Fruit fly (Drosophila melanogaster) whole organism, adult: Measurements from ENCODE around the gene pav.

ENCODE experiments used
- CG11617 ChIP-seq: fragments of 200-800 bp; sonication (Bioruptor generic); optimal IDR thresholded peaks from 2 replicates; lab custom pipeline; 2017; ENCODE audit warnings: mild to moderate bottlenecking, missing biosample characterization, missing genetic modification reagents, missing genetic modification characterization
- CG12768 ChIP-seq: fragments of 200-800 bp; sonication (Bioruptor generic); optimal IDR thresholded peaks from 2 replicates; lab custom pipeline; 2017; ENCODE audit warnings: missing biosample characterization, missing genetic modification characterization, mild to moderate bottlenecking, moderate library complexity, missing genetic modification reagents
- CG14711 ChIP-seq: fragments of 200-800 bp; sonication (Bioruptor generic); optimal IDR thresholded peaks from 2 replicates; lab custom pipeline; 2018; ENCODE audit warnings: missing biosample characterization, mild to moderate bottlenecking, missing genetic modification characterization, moderate library complexity
- CG1620 ChIP-seq: fragments of 200-800 bp; sonication (Bioruptor generic); optimal IDR thresholded peaks from 2 replicates; lab custom pipeline; 2016; ENCODE audit warnings: missing biosample characterization, missing genetic modification characterization
- CG33017 ChIP-seq: fragments of 200-800 bp; sonication (Bioruptor generic); optimal IDR thresholded peaks from 2 replicates; lab custom pipeline; 2018; ENCODE audit warnings: missing biosample characterization, mild to moderate bottlenecking, missing genetic modification characterization, moderate library complexity
- CG5204 ChIP-seq: fragments of 200-800 bp; sonication (Bioruptor generic); optimal IDR thresholded peaks from 2 replicates; lab custom pipeline; 2016; ENCODE audit warnings: missing biosample characterization, missing genetic modification characterization
- CG7045 ChIP-seq: fragments of 200-800 bp; sonication (Bioruptor generic); optimal IDR thresholded peaks from 2 replicates; lab custom pipeline; 2017; ENCODE audit warnings: missing biosample characterization, mild to moderate bottlenecking, missing genetic modification characterization
- CG7101 ChIP-seq: fragments of 200-800 bp; sonication (Bioruptor generic); optimal IDR thresholded peaks from 2 replicates; lab custom pipeline; 2018; ENCODE audit warnings: missing biosample characterization, mild to moderate bottlenecking, missing genetic modification characterization, moderate library complexity
- Clk ChIP-seq: fragments of 200-800 bp; sonication (Bioruptor generic); optimal IDR thresholded peaks from 2 replicates; lab custom pipeline; 2017; ENCODE audit warnings: missing biosample characterization, missing genetic modification characterization
- Crg-1 ChIP-seq: fragments of 200-800 bp; sonication (Bioruptor generic); optimal IDR thresholded peaks from 2 replicates; lab custom pipeline; 2016; ENCODE audit warnings: missing biosample characterization, missing genetic modification characterization
- Hr96 ChIP-seq: fragments of 200-800 bp; sonication (Bioruptor generic); optimal IDR thresholded peaks from 2 replicates; lab custom pipeline; 2016; ENCODE audit warnings: missing biosample characterization, missing genetic modification characterization
- Mnt ChIP-seq: fragments of 200-800 bp; sonication (Bioruptor generic); optimal IDR thresholded peaks from 2 replicates; lab custom pipeline; 2016; ENCODE audit warnings: missing biosample characterization, mild to moderate bottlenecking, missing genetic modification characterization
- bab1 ChIP-seq: fragments of 200-800 bp; sonication (Bioruptor generic); optimal IDR thresholded peaks from 3 replicates; lab custom pipeline; 2019; ENCODE audit warnings: missing biosample characterization, mild to moderate bottlenecking, missing genetic modification characterization, moderate library complexity
- cic ChIP-seq: fragments of 200-800 bp; sonication (Bioruptor generic); optimal IDR thresholded peaks from 2 replicates; lab custom pipeline; 2017; ENCODE audit warnings: missing biosample characterization, mild to moderate bottlenecking, missing genetic modification characterization, moderate library complexity
- cnc ChIP-seq, 2 experiments: fragments of >200 bp; optimal IDR thresholded peaks; 2 replicates each; lab custom pipeline; 2017
- kay ChIP-seq: fragments of 200-800 bp; sonication (Bioruptor generic); peaks from one replicate; lab custom pipeline; 2016; ENCODE audit warnings: missing biosample characterization, missing genetic modification characterization, borderline replicate concordance
- ovo ChIP-seq: fragments of 200-800 bp; sonication (Bioruptor generic); optimal IDR thresholded peaks from 2 replicates; lab custom pipeline; 2016; ENCODE audit warnings: missing biosample characterization, missing genetic modification characterization
- pad ChIP-seq: fragments of 200-800 bp; sonication (Bioruptor generic); optimal IDR thresholded peaks from 3 replicates; lab custom pipeline; 2017; ENCODE audit warnings: missing biosample characterization, missing genetic modification characterization, mild to moderate bottlenecking, moderate library complexity, missing genetic modification reagents
- tj ChIP-seq: fragments of 200-800 bp; sonication (Bioruptor generic); optimal IDR thresholded peaks from 3 replicates; lab custom pipeline; 2017; ENCODE audit warnings: missing biosample characterization, mild to moderate bottlenecking, missing genetic modification characterization, moderate library complexity
- toe ChIP-seq: fragments of 200-800 bp; sonication (Bioruptor generic); optimal IDR thresholded peaks from 2 replicates; lab custom pipeline; 2016; ENCODE audit warnings: missing biosample characterization, missing genetic modification characterization

Gene pav

DNA sequence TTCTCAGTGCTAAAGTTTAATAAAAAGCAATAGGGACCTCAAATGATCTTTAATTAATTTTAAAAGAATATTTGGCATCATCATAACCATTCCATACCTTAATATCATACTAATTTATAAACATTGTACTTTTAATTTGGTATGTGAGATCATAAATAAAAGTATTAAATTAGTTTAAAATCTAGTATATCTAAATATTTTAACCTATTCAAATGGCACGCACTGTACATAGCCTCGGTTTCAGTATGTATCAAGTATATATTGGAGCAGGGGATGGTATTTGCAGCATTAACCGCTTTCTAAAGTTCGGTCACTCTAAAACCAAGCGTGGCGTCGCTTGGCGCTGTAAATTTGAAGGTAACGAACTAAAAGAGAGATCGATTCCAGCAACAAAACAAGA lies at the start of gene pav:
Gene pav (plus strand): TSS at position 307 of the 400 bp plus-strand sequence.
- peak; percentile 48 for TF ChIP-seq CG14711 (tag; lab: Kevin White, UChicago)
- no peak for TF ChIP-seq toe (GFP tag; lab: Kevin White, UChicago)
- no peak for TF ChIP-seq CG12768 (GFP tag; lab: Kevin White, UChicago)
- TF ChIP-seq Mnt (GFP tag; lab: Kevin White, UChicago), result peak; percentile 18
- peak; percentile 27 for TF ChIP-seq CG7101 (tag; lab: Kevin White, UChicago)
- TF ChIP-seq CG33017 (tag; lab: Kevin White, UChicago), result peak; percentile 36
- TF ChIP-seq bab1, result peak; percentile 58

DNA sequence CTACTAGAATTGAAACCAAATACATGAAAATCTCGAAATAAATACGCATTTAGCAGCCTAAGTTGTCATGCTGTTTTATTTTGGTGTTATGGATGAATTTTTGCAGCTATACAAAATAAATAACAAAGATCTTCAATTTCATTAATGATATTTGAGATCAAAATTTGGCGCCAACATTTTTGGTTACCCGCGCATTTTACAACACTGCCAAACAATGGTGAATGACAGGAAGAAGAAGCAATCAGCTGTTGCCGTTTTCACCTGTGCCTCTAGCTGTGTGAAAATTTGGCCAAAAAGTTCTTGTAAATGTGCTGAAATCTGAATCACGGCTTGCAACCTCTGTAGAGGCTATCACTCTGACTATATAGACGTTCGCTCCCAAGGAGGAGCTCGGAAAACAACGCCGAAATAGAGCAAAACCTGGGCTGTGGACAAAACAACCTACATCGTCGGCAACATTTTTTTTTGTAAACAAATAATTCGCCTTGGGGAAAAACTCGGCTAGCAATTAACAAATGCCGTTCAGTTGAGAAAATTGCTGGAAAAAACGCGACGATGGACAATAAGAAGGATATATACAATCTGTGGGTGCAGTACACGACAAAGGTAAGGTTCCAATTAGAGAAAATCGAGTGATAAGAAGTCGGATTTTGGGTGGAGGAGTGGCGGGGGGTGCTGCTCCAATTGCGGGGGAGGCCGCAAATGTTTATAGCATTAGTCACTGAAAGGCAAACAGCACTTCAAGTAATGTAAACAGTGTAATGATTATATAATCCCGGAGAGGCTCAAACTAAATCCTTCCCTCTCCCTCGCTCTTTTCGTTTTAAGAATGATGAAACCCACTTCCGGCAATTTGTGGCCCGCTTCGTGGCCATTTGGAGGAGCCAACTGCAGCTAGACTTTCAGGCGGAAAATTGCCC lies 48.5 kb upstream of the pav start, which contains the start of gene CG43367:
Gene CG43367 (plus strand): TSS at position 264 of the 920 bp plus-strand sequence.
- no peak for TF ChIP-seq CG12768 (GFP tag; lab: Kevin White, UChicago)
- no peak for TF ChIP-seq CG33017 (tag; lab: Kevin White, UChicago)
- TF ChIP-seq tj, result peak; percentile 5
- no peak for TF ChIP-seq CG11617 (GFP tag; lab: Kevin White, UChicago)
- TF ChIP-seq Hr96 (GFP tag; lab: Kevin White, UChicago), result no peak
- TF ChIP-seq CG7101 (tag; lab: Kevin White, UChicago), result peak; percentile 0
- TF ChIP-seq Crg-1 (GFP tag; lab: Kevin White, UChicago), result peak; percentile 19
- peak; percentile 26 for TF ChIP-seq bab1
- no peak for TF ChIP-seq Clk (GFP tag; lab: Kevin White, UChicago)
- no peak for TF ChIP-seq CG7045 (GFP tag; lab: Kevin White, UChicago)
- no peak for TF ChIP-seq ovo (GFP tag; lab: Kevin White, UChicago)
- TF ChIP-seq kay, result peak; percentile 59
- no peak for TF ChIP-seq cnc (optimal IDR thresholded peaks at IDR 0.05; lab: Kevin White, UChicago)
- TF ChIP-seq toe (GFP tag; lab: Kevin White, UChicago), result no peak
- peak; percentile 51 for TF ChIP-seq CG1620
- TF ChIP-seq pad, result peak; percentile 25
- no peak for TF ChIP-seq CG5204 (GFP tag; lab: Kevin White, UChicago)
- TF ChIP-seq Mnt (GFP tag; lab: Kevin White, UChicago), result no peak
- TF ChIP-seq cic, result no peak
- no peak for TF ChIP-seq CG14711 (tag; lab: Kevin White, UChicago)

DNA sequence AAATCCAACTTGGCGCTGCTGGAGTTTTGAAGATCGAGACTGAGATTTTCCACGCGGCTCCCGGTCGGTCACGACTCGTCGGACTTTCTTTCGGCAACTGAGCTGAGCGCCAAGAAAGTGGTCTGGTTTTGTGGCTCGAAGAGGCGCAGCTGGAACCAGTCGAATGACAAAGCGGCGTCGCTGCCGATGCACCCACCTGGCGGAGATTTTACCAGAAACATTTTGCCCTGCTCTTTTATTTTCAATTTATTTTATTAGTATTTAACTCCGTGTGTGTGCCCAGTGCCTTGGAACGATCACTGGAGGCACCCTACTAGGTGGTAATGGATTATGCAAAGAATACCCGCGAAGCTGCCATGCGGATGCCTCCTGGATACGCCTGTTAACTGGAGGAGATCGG lies 38.3 kb upstream of the pav start, which contains the start of gene CG15005:
Gene CG15005 (minus strand): TSS at position 101 of the 400 bp plus-strand sequence.
- TF ChIP-seq kay, result no peak
- no peak for TF ChIP-seq CG7045 (GFP tag; lab: Kevin White, UChicago)
- no peak for TF ChIP-seq CG1620
- TF ChIP-seq Mnt (GFP tag; lab: Kevin White, UChicago), result no peak
- TF ChIP-seq CG11617 (GFP tag; lab: Kevin White, UChicago), result no peak
- TF ChIP-seq pad, result no peak
- TF ChIP-seq ovo (GFP tag; lab: Kevin White, UChicago), result no peak
- TF ChIP-seq bab1, result no peak
- TF ChIP-seq CG12768 (GFP tag; lab: Kevin White, UChicago), result no peak
- no peak for TF ChIP-seq toe (GFP tag; lab: Kevin White, UChicago)
- no peak for TF ChIP-seq cnc (optimal IDR thresholded peaks at IDR 0.05; lab: Kevin White, UChicago)

DNA sequence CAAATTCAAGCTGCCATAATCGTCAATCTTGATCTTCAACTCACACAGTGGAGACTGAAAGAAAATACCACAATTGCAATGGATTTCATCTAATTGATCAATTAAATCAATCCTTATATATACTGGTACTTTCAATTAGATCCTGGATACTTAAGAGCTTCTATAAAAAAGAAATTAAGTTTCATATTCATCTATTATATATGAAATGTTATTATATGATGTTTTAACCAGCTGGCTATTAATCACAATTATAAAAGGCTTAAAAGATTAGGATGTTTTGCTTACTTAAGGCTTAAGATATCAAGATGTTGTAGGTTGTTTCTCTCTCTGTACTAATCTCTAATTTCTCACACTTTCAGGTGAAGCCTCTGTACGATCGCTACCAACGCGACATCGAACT lies 37.7 kb upstream of the pav start:
- no peak for TF ChIP-seq Hr96 (GFP tag; lab: Kevin White, UChicago)

DNA sequence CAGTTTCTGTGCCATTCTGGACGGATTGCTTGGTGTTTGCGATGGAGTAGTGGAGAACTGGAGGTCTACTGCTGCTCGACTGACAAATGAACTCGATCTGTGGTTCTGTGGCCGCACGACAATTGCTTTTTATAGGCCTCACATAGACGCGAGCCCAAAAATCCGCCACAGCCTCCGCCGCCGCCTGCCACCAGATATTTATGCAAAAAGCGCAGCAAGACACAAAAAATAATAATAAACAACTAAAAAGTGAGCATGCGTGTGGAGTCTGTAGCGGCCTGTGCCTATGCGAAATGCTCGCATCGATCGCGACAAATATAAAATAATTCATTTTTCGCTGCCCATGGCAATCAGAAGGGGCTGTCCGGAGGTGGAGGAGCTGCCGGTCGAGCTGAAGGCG lies 33.5 kb upstream of the pav start, which contains the start of gene Cpr64Aa:
Gene Cpr64Aa (minus strand): TSS at position 101 of the 400 bp plus-strand sequence.
- TF ChIP-seq CG12768 (GFP tag; lab: Kevin White, UChicago), result no peak
- TF ChIP-seq kay, result no peak
- no peak for TF ChIP-seq tj
- TF ChIP-seq CG11617 (GFP tag; lab: Kevin White, UChicago), result no peak
- TF ChIP-seq CG7045 (GFP tag; lab: Kevin White, UChicago), result no peak
- TF ChIP-seq Mnt (GFP tag; lab: Kevin White, UChicago), result no peak
- no peak for TF ChIP-seq toe (GFP tag; lab: Kevin White, UChicago)

- no peak for TF ChIP-seq bab1
Measured at dm6 chr3L:4209731-4210130, 32.8 kb upstream of the pav start.

DNA sequence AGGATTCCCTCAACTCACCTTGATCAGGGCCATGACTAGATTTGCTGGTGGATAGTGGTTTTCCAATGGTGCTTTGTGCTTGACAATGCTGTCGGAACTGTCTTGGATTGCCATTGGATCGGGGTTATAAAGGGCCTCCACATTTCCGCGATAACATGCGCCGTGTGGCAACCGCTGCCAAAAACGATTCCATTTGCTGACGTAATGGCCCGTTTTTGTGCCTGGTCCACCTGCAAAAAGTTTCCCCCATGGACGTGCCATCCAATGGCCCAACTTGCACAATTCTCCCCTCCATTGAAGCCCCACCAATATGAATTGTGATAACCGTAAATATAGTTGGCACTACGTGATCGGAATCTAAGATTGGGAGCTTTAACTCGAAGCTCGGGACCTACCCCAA lies 31.1 kb upstream of the pav start, which contains the start of gene Cpr64Ab:
Gene Cpr64Ab (minus strand): TSS at position 101 of the 400 bp plus-strand sequence.
- TF ChIP-seq cic (no peak), bab1 (no peak), kay (no peak), ovo (GFP tag; lab: Kevin White, UChicago) (no peak), cnc (optimal IDR thresholded peaks at IDR 0.05; lab: Kevin White, UChicago) (no peak), pad (no peak), Clk (GFP tag; lab: Kevin White, UChicago) (no peak)
